Worm (Caenorhabditis elegans): ENCODE data around the gene csp-2.

The csp-2 gene

DNA sequence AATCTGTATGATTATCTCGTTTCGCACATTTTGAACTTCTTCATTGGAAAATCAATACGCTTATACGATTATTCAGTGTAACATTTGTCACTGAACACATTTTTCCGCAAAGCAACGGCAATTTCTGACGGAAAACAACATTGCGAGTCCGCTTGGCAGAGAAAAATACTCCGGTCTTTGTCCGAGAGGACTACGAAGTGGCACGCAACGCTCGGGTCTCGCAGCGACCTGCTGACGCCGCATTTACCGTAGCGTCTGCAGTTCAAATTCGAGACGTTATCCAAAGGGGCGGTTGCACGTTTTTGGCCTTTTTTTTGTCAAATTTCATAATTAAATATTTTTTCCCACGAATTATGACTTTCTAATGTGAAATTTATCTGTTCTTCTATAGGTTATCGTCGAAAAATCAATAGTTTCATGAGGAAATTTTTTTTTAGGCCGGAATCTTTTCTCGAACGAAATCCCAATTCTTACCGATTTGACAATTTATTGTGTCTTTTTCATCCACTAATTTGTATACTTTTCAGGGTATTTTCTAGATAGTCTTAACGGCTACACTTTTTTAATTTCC, 16.2 kb downstream of the csp-2 start, which contains the start of gene sqd-1 (continued):
- TF ChIP-seq Y79H2A.3 (GFP tag; conservative IDR thresholded peaks at IDR 0.05), result peak; percentile 87
- 0 out of 2 replicates have a peak, but pooled peaks have one; percentile 33 for TF ChIP-seq bed-1 (GFP tag; IDR thresholded peaks at IDR 0.05)
- TF ChIP-seq pha-4 (tag; optimal IDR thresholded peaks at IDR 0.05), result peak; percentile 47
- TF ChIP-seq lsy-27 (tag; optimal IDR thresholded peaks at IDR 0.05; ENCODE audit: borderline replicate concordance, insufficient read depth), result peak; percentile 2
- peak; percentile 93 for TF ChIP-seq tlf-1 (GFP tag; optimal IDR thresholded peaks at IDR 0.05)
- no peak for TF ChIP-seq him-1 (tag; optimal IDR thresholded peaks at IDR 0.05)
- peak; percentile 71; the same call in 1 of the 2 replicates for TF ChIP-seq lin-26 (GFP tag; IDR thresholded peaks at IDR 0.05)
- TF ChIP-seq B0019.2 (GFP tag; conservative IDR thresholded peaks at IDR 0.05), result peak; percentile 57; the same call in 1 of the 2 replicates
- TF ChIP-seq ztf-28 (GFP tag; IDR thresholded peaks at IDR 0.05), result peak; percentile 96
- no peak for TF ChIP-seq F10E7.11 (tag; optimal IDR thresholded peaks at IDR 0.05)
- no peak for TF ChIP-seq lag-1 (GFP tag; IDR thresholded peaks at IDR 0.05)
- TF ChIP-seq akir-1 (GFP tag; optimal IDR thresholded peaks at IDR 0.05), result no peak
- peak; percentile 96 for TF ChIP-seq pbrm-1 (GFP tag; IDR thresholded peaks at IDR 0.05)
- TF ChIP-seq Y95B8A.8 (GFP tag; IDR thresholded peaks at IDR 0.05), result peak; percentile 92
- peak; percentile 88; the same call in 1 of the 2 replicates for TF ChIP-seq hmg-20 (GFP tag; IDR thresholded peaks at IDR 0.05)
- TF ChIP-seq egl-44 (GFP tag; IDR thresholded peaks at IDR 0.05), result peak; percentile 86; the same call in 1 of the 2 replicates
- no peak for TF ChIP-seq mes-4 (tag; optimal IDR thresholded peaks at IDR 0.05)
- TF ChIP-seq ceh-100 (GFP tag; IDR thresholded peaks at IDR 0.05), result peak; percentile 87
- peak; percentile 84 to 93 for TF ChIP-seq let-607 (tag; optimal IDR thresholded peaks at IDR 0.05)
- peak; percentile 65; the same call in 1 of the 2 replicates for TF ChIP-seq aptf-2 (GFP tag; conservative IDR thresholded peaks at IDR 0.05)
- TF ChIP-seq snpc-4 (GFP tag; optimal IDR thresholded peaks at IDR 0.05), result peak; percentile 79
- TF ChIP-seq snpc-4 (tag; optimal IDR thresholded peaks at IDR 0.05), result peak; percentile 83 to 91 (median 86)
- peak; percentile 93 for TF ChIP-seq ekl-4 (GFP tag; IDR thresholded peaks at IDR 0.05)
- peak; percentile 91 for TF ChIP-seq madf-3 (GFP tag; IDR thresholded peaks at IDR 0.05)
- peak; percentile 52 for TF ChIP-seq ceh-79 (tag; optimal IDR thresholded peaks at IDR 0.05)
- TF ChIP-seq lsl-1 (GFP tag; optimal IDR thresholded peaks at IDR 0.05), result peak; percentile 82
- no peak for TF ChIP-seq mel-28 (tag; optimal IDR thresholded peaks at IDR 0.05; ENCODE audit: borderline replicate concordance)
- no peak for TF ChIP-seq mxl-1 (tag; optimal IDR thresholded peaks at IDR 0.05)
- peak; percentile 91 for TF ChIP-seq Y56A3A.18 (GFP tag; IDR thresholded peaks at IDR 0.05)
- peak; percentile 72; the same call in 1 of the 2 replicates for TF ChIP-seq egl-18 (GFP tag; IDR thresholded peaks at IDR 0.05)
- TF ChIP-seq xnd-1 (tag; optimal IDR thresholded peaks at IDR 0.05), result peak; percentile 54
- TF ChIP-seq F39B2.1 (GFP tag; IDR thresholded peaks at IDR 0.05), result no peak
- no peak for TF ChIP-seq dpff-1 (tag; optimal IDR thresholded peaks at IDR 0.05)
- TF ChIP-seq B0035.1 (tag; optimal IDR thresholded peaks at IDR 0.05), result peak; percentile 30
- TF ChIP-seq snpc-1.3 (tag; optimal IDR thresholded peaks at IDR 0.05; ENCODE audit: insufficient read depth), result peak; percentile 64
- peak; percentile 81 for TF ChIP-seq Y53F4B.3 (GFP tag; IDR thresholded peaks at IDR 0.05)
- TF ChIP-seq F23B12.7 (tag; optimal IDR thresholded peaks at IDR 0.05; ENCODE audit: insufficient read depth), result peak; percentile 93
- peak; percentile 48 for TF ChIP-seq ztf-18 (tag; optimal IDR thresholded peaks at IDR 0.05)
- no peak for TF ChIP-seq sdz-38 (tag; optimal IDR thresholded peaks at IDR 0.05)
- TF ChIP-seq repo-1 (tag; optimal IDR thresholded peaks at IDR 0.05), result peak; percentile 90
- TF ChIP-seq Y67H2A.10 (GFP tag; conservative IDR thresholded peaks at IDR 0.05), result peak; percentile 84
- TF ChIP-seq F22D6.2 (tag; optimal IDR thresholded peaks at IDR 0.05), result peak; percentile 81
- peak; percentile 79; the same call in 1 of the 2 replicates for TF ChIP-seq attf-6 (GFP tag; IDR thresholded peaks at IDR 0.05)
- peak; percentile 78 for TF ChIP-seq F49E8.2 (tag; optimal IDR thresholded peaks at IDR 0.05; ENCODE audit: insufficient read depth)
- peak; percentile 88 for TF ChIP-seq F52B5.7 (tag; optimal IDR thresholded peaks at IDR 0.05)
- no peak for TF ChIP-seq F55B11.4 (tag; optimal IDR thresholded peaks at IDR 0.05; ENCODE audit: borderline replicate concordance, insufficient read depth)
